Fruit fly (Drosophila melanogaster) whole organism, pupa: ENCODE results near the gene Trpgamma.

Experiments used
- CG10348 ChIP-seq: fragments of 200-800 bp; sonication (Bioruptor generic); IDR thresholded peaks from 2 replicates; pipeline ENCODE4 v1.3.6; 2022; ENCODE audit warnings: missing biosample characterization, missing genetic modification characterization
- CG12605 ChIP-seq: fragments of 200-800 bp; sonication (Bioruptor generic); IDR thresholded peaks from 2 replicates; pipeline ENCODE4 v1.3.6; 2022; ENCODE audit warnings: missing biosample characterization, missing genetic modification characterization
- CG13204 ChIP-seq: fragments of 200-800 bp; sonication (Bioruptor generic); optimal IDR thresholded peaks from 2 replicates; lab custom pipeline; 2018; ENCODE audit warnings: missing biosample characterization, mild to moderate bottlenecking, missing genetic modification characterization, moderate library complexity
- CG14655 ChIP-seq: fragments of 200-800 bp; sonication (Bioruptor generic); optimal IDR thresholded peaks from 3 replicates; lab custom pipeline; 2017; ENCODE audit warnings: mild to moderate bottlenecking, missing biosample characterization, missing genetic modification reagents, missing genetic modification characterization
- CG15710 ChIP-seq: fragments of 200-800 bp; sonication (Bioruptor generic); optimal IDR thresholded peaks from 2 replicates; lab custom pipeline; 2018; ENCODE audit warnings: missing biosample characterization, mild to moderate bottlenecking, missing genetic modification characterization, moderate library complexity
- CG17806 ChIP-seq: fragments of 200-800 bp; sonication (Bioruptor generic); optimal IDR thresholded peaks from 2 replicates; lab custom pipeline; 2018; ENCODE audit warnings: missing biosample characterization, mild to moderate bottlenecking, missing genetic modification characterization, moderate library complexity
- CG32121 ChIP-seq: fragments of 200-800 bp; sonication (Bioruptor generic); IDR thresholded peaks from 2 replicates; pipeline ENCODE4 v1.3.6; 2022; ENCODE audit warnings: missing biosample characterization, missing genetic modification characterization
- CG34367 ChIP-seq: fragments of 200-800 bp; sonication (Bioruptor generic); optimal IDR thresholded peaks from 2 replicates; lab custom pipeline; 2018; ENCODE audit warnings: missing biosample characterization, mild to moderate bottlenecking, missing genetic modification characterization
- CG4496 ChIP-seq: fragments of 200-800 bp; sonication (Bioruptor generic); IDR thresholded peaks from 3 replicates; pipeline ENCODE4 v1.3.6; 2022; ENCODE audit warnings: missing biosample characterization, missing genetic modification characterization
- CG8159 ChIP-seq: fragments of 200-800 bp; sonication (Bioruptor generic); optimal IDR thresholded peaks from 3 replicates; lab custom pipeline; 2018; ENCODE audit warnings: missing biosample characterization, mild to moderate bottlenecking, missing genetic modification characterization, moderate library complexity
- CG8301 ChIP-seq: fragments of 200-800 bp; sonication (Bioruptor generic); optimal IDR thresholded peaks from 2 replicates; lab custom pipeline; 2018; ENCODE audit warnings: missing biosample characterization, mild to moderate bottlenecking, missing genetic modification characterization
- CG9948 ChIP-seq: fragments of 200-800 bp; sonication (Bioruptor generic); optimal IDR thresholded peaks from 2 replicates; lab custom pipeline; 2018; ENCODE audit warnings: missing biosample characterization, mild to moderate bottlenecking, missing genetic modification characterization, moderate library complexity
- D1 ChIP-seq: fragments of 200-800 bp; sonication (Bioruptor generic); optimal IDR thresholded peaks from 2 replicates; lab custom pipeline; 2018; ENCODE audit warnings: missing biosample characterization, mild to moderate bottlenecking, missing genetic modification characterization, moderate library complexity
- EcR ChIP-seq: fragments of 200-800 bp; sonication (Bioruptor generic); optimal IDR thresholded peaks from 3 replicates; lab custom pipeline; 2019; ENCODE audit warnings: missing biosample characterization, missing genetic modification characterization, mild to moderate bottlenecking, moderate library complexity, missing genetic modification reagents
- Ets98B ChIP-seq: fragments of 200-800 bp; sonication (Bioruptor generic); IDR thresholded peaks from 2 replicates; pipeline ENCODE4 v1.3.6; 2022; ENCODE audit warnings: missing biosample characterization, missing genetic modification characterization
- Pif1A ChIP-seq: fragments of 200-800 bp; sonication (Bioruptor generic); optimal IDR thresholded peaks from 3 replicates; lab custom pipeline; 2016; ENCODE audit warnings: missing biosample characterization, missing genetic modification characterization
- Pif1B ChIP-seq: fragments of 200-800 bp; sonication (Bioruptor generic); optimal IDR thresholded peaks from 3 replicates; lab custom pipeline; 2016; ENCODE audit warnings: missing biosample characterization, missing genetic modification characterization
- Snoo ChIP-seq: fragments of 200-800 bp; sonication (Bioruptor generic); optimal IDR thresholded peaks from 3 replicates; lab custom pipeline; 2017; ENCODE audit warnings: missing biosample characterization, mild to moderate bottlenecking, missing genetic modification characterization, inconsistent platforms
- fd96Ca ChIP-seq: fragments of 200-800 bp; sonication (Bioruptor generic); IDR thresholded peaks from 3 replicates; pipeline ENCODE4 v1.3.6; 2022; ENCODE audit warnings: missing biosample characterization, missing genetic modification characterization
- gl ChIP-seq: fragments of 200-800 bp; sonication (Bioruptor generic); optimal IDR thresholded peaks from 2 replicates; lab custom pipeline; 2018; ENCODE audit warnings: missing biosample characterization, mild to moderate bottlenecking, missing genetic modification characterization
- rn ChIP-seq: fragments of 200-800 bp; sonication (Bioruptor generic); IDR thresholded peaks from 2 replicates; pipeline ENCODE4 v1.3.6; 2022; ENCODE audit warnings: missing biosample characterization, missing genetic modification characterization

Trpgamma gene

dm6 chr2L:16686412-16687043 lies 10.0 kb upstream of the Trpgamma start:
- TF ChIP-seq EcR (GFP tag; lab: Kevin White, UChicago) = peak; percentile 71
- TF ChIP-seq Snoo (tag; lab: Kevin White, UChicago) = peak; percentile 60
- TF ChIP-seq Pif1A (GFP tag; lab: Kevin White, UChicago) = peak; percentile 64
- peak; percentile 52 for TF ChIP-seq CG8301
- peak; percentile 65 for TF ChIP-seq CG8159
- TF ChIP-seq fd96Ca (GFP tag; lab: Robert Waterston, UW) = peak; percentile 56; the same call in 2 of the 3 replicates
- peak; percentile 32 for TF ChIP-seq CG9948
- TF ChIP-seq CG12605 = peak; percentile 87
- peak; percentile 55 for TF ChIP-seq CG17806
- TF ChIP-seq CG15710 = peak; percentile 58
- TF ChIP-seq CG4496 (GFP tag; lab: Robert Waterston, UW) = peak; percentile 85
- peak; percentile 79 for TF ChIP-seq gl
- peak; percentile 63 for TF ChIP-seq CG14655 (GFP tag; lab: Kevin White, UChicago)
- TF ChIP-seq CG13204 (GFP tag; lab: Kevin White, UChicago) = peak; percentile 80
- TF ChIP-seq CG10348 (GFP tag; lab: Robert Waterston, UW) = no peak
- peak; percentile 68 for TF ChIP-seq CG34367
- peak; percentile 35; the same call in 1 of the 2 replicates for TF ChIP-seq CG32121
- TF ChIP-seq Pif1B (GFP tag; lab: Kevin White, UChicago) = peak; percentile 57
- TF ChIP-seq D1 (tag; lab: Kevin White, UChicago) = peak; percentile 69
- TF ChIP-seq Ets98B = peak; percentile 70
- TF ChIP-seq rn (GFP tag; lab: Robert Waterston, UW) = peak; percentile 59; the same call in 1 of the 2 replicates

dm6 chr2L:16685612-16685912 lies 9.1 kb upstream of the Trpgamma start:
- no peak for TF ChIP-seq CG10348 (GFP tag; lab: Robert Waterston, UW)
- no peak for TF ChIP-seq CG4496 (GFP tag; lab: Robert Waterston, UW)
- TF ChIP-seq fd96Ca (GFP tag; lab: Robert Waterston, UW) = no peak
- no peak for TF ChIP-seq gl
- no peak for TF ChIP-seq D1 (tag; lab: Kevin White, UChicago)
- TF ChIP-seq CG17806 = no peak
- TF ChIP-seq CG15710 = no peak
- TF ChIP-seq Snoo (tag; lab: Kevin White, UChicago) = no peak
- TF ChIP-seq rn (GFP tag; lab: Robert Waterston, UW) = no peak
- TF ChIP-seq CG34367 = no peak
- no peak for TF ChIP-seq CG8159
- no peak for TF ChIP-seq Pif1A (GFP tag; lab: Kevin White, UChicago)
- no peak for TF ChIP-seq CG14655 (GFP tag; lab: Kevin White, UChicago)
- no peak for TF ChIP-seq EcR (GFP tag; lab: Kevin White, UChicago)
- no peak for TF ChIP-seq Pif1B (GFP tag; lab: Kevin White, UChicago)
- TF ChIP-seq CG32121 = no peak
- no peak for TF ChIP-seq Ets98B

- TF ChIP-seq CG17806 (peak; percentile 81), Pif1A (GFP tag; lab: Kevin White, UChicago) (no peak), CG14655 (GFP tag; lab: Kevin White, UChicago) (peak; percentile 84), rn (GFP tag; lab: Robert Waterston, UW) (no peak), fd96Ca (GFP tag; lab: Robert Waterston, UW) (peak; percentile 37; the same call in 1 of the 3 replicates), EcR (GFP tag; lab: Kevin White, UChicago) (peak; percentile 93), D1 (tag; lab: Kevin White, UChicago) (peak; percentile 79), CG9948 (peak; percentile 89), CG8159 (peak; percentile 83), CG13204 (GFP tag; lab: Kevin White, UChicago) (peak; percentile 61), CG12605 (peak; percentile 6; the same call in 1 of the 2 replicates), gl (no peak), Pif1B (GFP tag; lab: Kevin White, UChicago) (peak; percentile 35), CG8301 (peak; percentile 84), CG15710 (peak; percentile 86), Ets98B (peak; percentile 30; the same call in 1 of the 2 replicates), CG10348 (GFP tag; lab: Robert Waterston, UW) (no peak), Snoo (tag; lab: Kevin White, UChicago) (peak; percentile 65), CG34367 (peak; percentile 76), CG4496 (GFP tag; lab: Robert Waterston, UW) (peak; percentile 35; the same call in 1 of the 3 replicates), CG32121 (no peak; the same call in 1 of the 2 replicates)
These were observed 8.6 kb upstream of the Trpgamma start for dm6 chr2L:16684908-16685611.

dm6 chr2L:16683958-16684877 lies 7.7 kb upstream of the Trpgamma start, which contains the start of gene CG31807:
TSS of gene CG31807 (minus strand) at chr2L:16684008.
- TF ChIP-seq CG32121 = peak; percentile 74
- no peak for TF ChIP-seq CG10348 (GFP tag; lab: Robert Waterston, UW)
- TF ChIP-seq CG13204 (GFP tag; lab: Kevin White, UChicago) = peak; percentile 92
- peak; percentile 100 for TF ChIP-seq CG8159
- TF ChIP-seq Snoo (tag; lab: Kevin White, UChicago) = peak; percentile 91
- TF ChIP-seq CG4496 (GFP tag; lab: Robert Waterston, UW) = peak; percentile 86; the same call in 2 of the 3 replicates
- no peak for TF ChIP-seq EcR (GFP tag; lab: Kevin White, UChicago)
- TF ChIP-seq CG17806 = peak; percentile 92
- peak; percentile 97 for TF ChIP-seq CG9948
- TF ChIP-seq Ets98B = peak; percentile 78; the same call in 1 of the 2 replicates
- TF ChIP-seq D1 (tag; lab: Kevin White, UChicago) = peak; percentile 92
- TF ChIP-seq CG12605 = peak; percentile 87
- peak; percentile 98 for TF ChIP-seq Pif1B (GFP tag; lab: Kevin White, UChicago)
- peak; percentile 90 for TF ChIP-seq gl
- peak; percentile 96 for TF ChIP-seq CG8301
- peak; percentile 96 for TF ChIP-seq CG34367
- TF ChIP-seq fd96Ca (GFP tag; lab: Robert Waterston, UW) = no peak; the same call in none of the 3 replicates
- peak; percentile 96 for TF ChIP-seq CG14655 (GFP tag; lab: Kevin White, UChicago)
- peak; percentile 97 for TF ChIP-seq CG15710
- TF ChIP-seq Pif1A (GFP tag; lab: Kevin White, UChicago) = peak; percentile 98
- TF ChIP-seq rn (GFP tag; lab: Robert Waterston, UW) = peak; percentile 49
